Worm (Caenorhabditis elegans) whole organism, L3 larva: Measurements from ENCODE around the gene C50D2.1.

Source experiments
- R02D3.7 ChIP-seq: fragments of 150-350 bp; optimal IDR thresholded peaks from 2 replicates; lab custom pipeline; 2014; ENCODE audit warnings: missing biosample characterization, missing genetic modification characterization
- ZK546.5 ChIP-seq: sonication (generic microtip); optimal IDR thresholded peaks from 2 replicates; lab custom pipeline; 2017; ENCODE audit warnings: missing biosample characterization, missing genetic modification characterization
- aly-2 ChIP-seq: fragments of 150-350 bp; optimal IDR thresholded peaks from 2 replicates; lab custom pipeline; 2014; ENCODE audit warnings: missing biosample characterization, missing genetic modification characterization
- ama-1 ChIP-seq: fragments of 150-350 bp; optimal IDR thresholded peaks from 2 replicates; lab custom pipeline; 2018
- ceh-16 ChIP-seq: sonication (generic microtip); optimal IDR thresholded peaks from 2 replicates; lab custom pipeline; 2017; ENCODE audit warnings: missing biosample characterization, missing genetic modification characterization
- ceh-28 ChIP-seq: fragments of 150-350 bp; optimal IDR thresholded peaks from 2 replicates; lab custom pipeline; 2014; ENCODE audit warnings: missing biosample characterization, missing genetic modification reagents, missing genetic modification characterization
- ceh-82 ChIP-seq: fragments of 150-350 bp; optimal IDR thresholded peaks from 2 replicates; lab custom pipeline; 2014; ENCODE audit warnings: missing biosample characterization, missing genetic modification characterization
- ceh-9 ChIP-seq: sonication (generic microtip); optimal IDR thresholded peaks from 2 replicates; lab custom pipeline; 2018; ENCODE audit warnings: missing biosample characterization, missing genetic modification characterization
- daf-12 ChIP-seq: fragments of 150-350 bp; optimal IDR thresholded peaks from 2 replicates; lab custom pipeline; 2014; ENCODE audit warnings: missing biosample characterization, missing genetic modification reagents, missing genetic modification characterization
- egl-27 ChIP-seq: sonication (generic microtip); optimal IDR thresholded peaks from 4 replicates; lab custom pipeline; 2017; ENCODE audit warnings: missing biosample characterization, missing genetic modification reagents, missing genetic modification characterization
- egl-5 ChIP-seq: fragments of 150-350 bp; optimal IDR thresholded peaks from 2 replicates; lab custom pipeline; 2017; ENCODE audit warnings: missing biosample characterization, missing genetic modification reagents, missing genetic modification characterization, inconsistent platforms
- elt-1 ChIP-seq: fragments of 150-350 bp; optimal IDR thresholded peaks from 2 replicates; lab custom pipeline; 2014; ENCODE audit warnings: missing biosample characterization, missing genetic modification characterization
- elt-2 ChIP-seq: sonication (generic microtip); optimal IDR thresholded peaks from 2 replicates; lab custom pipeline; 2016; ENCODE audit warnings: missing genetic modification reagents, mild to moderate bottlenecking, missing genetic modification characterization, missing compliant biosample characterization
- elt-3 ChIP-seq, 3 experiments: fragments of 150-350 bp in 1 of 3; sonication (generic microtip) in 2 of 3; optimal IDR thresholded peaks; 2 replicates in 2 of 3; 4 replicates in 1 of 3; lab custom pipeline; 2014 to 2017; ENCODE audit warnings: missing biosample characterization in 3 of 3, missing genetic modification characterization in 3 of 3
- eor-1 ChIP-seq, 2 experiments: fragments of 150-350 bp; optimal IDR thresholded peaks; 2 replicates each; lab custom pipeline; 2014 to 2018; ENCODE audit warnings: missing biosample characterization in 2 of 2, missing genetic modification characterization in 2 of 2
- fkh-10 ChIP-seq: sonication (generic microtip); optimal IDR thresholded peaks from 2 replicates; lab custom pipeline; 2017; ENCODE audit warnings: missing biosample characterization, missing genetic modification reagents, missing genetic modification characterization
- fkh-2 ChIP-seq: fragments of 150-350 bp; optimal IDR thresholded peaks from 2 replicates; lab custom pipeline; 2014; ENCODE audit warnings: missing biosample characterization, missing genetic modification reagents, missing genetic modification characterization
- fos-1 ChIP-seq: fragments of 150-350 bp; optimal IDR thresholded peaks from 2 replicates; lab custom pipeline; 2014; ENCODE audit warnings: missing biosample characterization, missing genetic modification characterization
- hmg-11 ChIP-seq: sonication (generic microtip); optimal IDR thresholded peaks from 2 replicates; lab custom pipeline; 2016; ENCODE audit warnings: missing genetic modification characterization, missing compliant biosample characterization
- jun-1 ChIP-seq: fragments of 150-350 bp; optimal IDR thresholded peaks from 2 replicates; lab custom pipeline; 2014; ENCODE audit warnings: missing biosample characterization, missing genetic modification reagents, missing genetic modification characterization
- lin-15B ChIP-seq: fragments of 150-350 bp; optimal IDR thresholded peaks from 2 replicates; lab custom pipeline; 2014; ENCODE audit warnings: missing biosample characterization, missing genetic modification characterization
- lin-39 ChIP-seq: fragments of 150-350 bp; optimal IDR thresholded peaks from 2 replicates; lab custom pipeline; 2018; ENCODE audit warnings: missing biosample characterization, missing genetic modification reagents, missing genetic modification characterization
- lsy-12 ChIP-seq: sonication (generic microtip); optimal IDR thresholded peaks from 2 replicates; lab custom pipeline; 2016; ENCODE audit warnings: mild to moderate bottlenecking, missing genetic modification characterization, missing compliant biosample characterization
- mdl-1 ChIP-seq: fragments of 150-350 bp; optimal IDR thresholded peaks from 2 replicates; lab custom pipeline; 2014; ENCODE audit warnings: missing biosample characterization, missing genetic modification characterization
- mml-1 ChIP-seq: fragments of 150-350 bp; sonication (generic microtip); optimal IDR thresholded peaks from 3 replicates; lab custom pipeline; 2014; ENCODE audit warnings: missing biosample characterization, missing genetic modification characterization
- nfya-1 ChIP-seq: sonication (generic microtip); optimal IDR thresholded peaks from 2 replicates; lab custom pipeline; 2017; ENCODE audit warnings: missing genetic modification characterization, mild to moderate bottlenecking, missing compliant biosample characterization, antibody characterized with exemption, moderate library complexity; ENCODE audit not compliant: insufficient read depth
- nhr-11 ChIP-seq: fragments of 150-350 bp; optimal IDR thresholded peaks from 2 replicates; lab custom pipeline; 2014; ENCODE audit warnings: missing biosample characterization, missing genetic modification characterization
- nhr-12 ChIP-seq: fragments of 150-350 bp; optimal IDR thresholded peaks from 2 replicates; lab custom pipeline; 2014; ENCODE audit warnings: missing biosample characterization, missing genetic modification characterization
- nhr-23 ChIP-seq: fragments of 150-350 bp; optimal IDR thresholded peaks from 2 replicates; lab custom pipeline; 2014; ENCODE audit warnings: missing biosample characterization, missing genetic modification reagents, missing genetic modification characterization
- nhr-237 ChIP-seq: fragments of 150-350 bp; optimal IDR thresholded peaks from 2 replicates; lab custom pipeline; 2014; ENCODE audit warnings: missing biosample characterization, missing genetic modification characterization
- nhr-25 ChIP-seq: sonication (generic microtip); optimal IDR thresholded peaks from 2 replicates; lab custom pipeline; 2017; ENCODE audit warnings: missing biosample characterization, missing genetic modification characterization
- nhr-28 ChIP-seq: fragments of 150-350 bp; optimal IDR thresholded peaks from 2 replicates; lab custom pipeline; 2014; ENCODE audit warnings: missing biosample characterization, missing genetic modification characterization
- nhr-43 ChIP-seq: sonication (generic microtip); optimal IDR thresholded peaks from 2 replicates; lab custom pipeline; 2016; ENCODE audit warnings: mild to moderate bottlenecking, missing genetic modification characterization, missing compliant biosample characterization; ENCODE audit not compliant: poor library complexity, severe bottlenecking
- nhr-67 ChIP-seq: fragments of 150-350 bp; optimal IDR thresholded peaks from 2 replicates; lab custom pipeline; 2014; ENCODE audit warnings: missing biosample characterization, missing genetic modification characterization
- nhr-76 ChIP-seq: fragments of 150-350 bp; sonication (generic microtip); optimal IDR thresholded peaks from 5 replicates; lab custom pipeline; 2014; ENCODE audit warnings: missing biosample characterization, missing genetic modification characterization
- nhr-77 ChIP-seq: fragments of 150-350 bp; optimal IDR thresholded peaks from 2 replicates; lab custom pipeline; 2014; ENCODE audit warnings: missing biosample characterization, missing genetic modification characterization
- pha-4 ChIP-seq: fragments of 150-350 bp; optimal IDR thresholded peaks from 2 replicates; lab custom pipeline; 2014; ENCODE audit warnings: missing biosample characterization, missing genetic modification reagents, missing genetic modification characterization
- pqm-1 ChIP-seq: fragments of 150-350 bp; optimal IDR thresholded peaks from 2 replicates; lab custom pipeline; 2017; ENCODE audit warnings: missing biosample characterization, missing genetic modification characterization, inconsistent platforms
- sea-2 ChIP-seq: fragments of 150-350 bp; sonication (generic microtip); optimal IDR thresholded peaks from 4 replicates; lab custom pipeline; 2014; ENCODE audit warnings: missing biosample characterization, missing genetic modification reagents, missing genetic modification characterization
- skn-1 ChIP-seq: fragments of 150-350 bp; optimal IDR thresholded peaks from 2 replicates; lab custom pipeline; 2014; ENCODE audit warnings: missing biosample characterization, missing genetic modification characterization
- snpc-4 ChIP-seq: fragments of 150-350 bp; optimal IDR thresholded peaks from 2 replicates; lab custom pipeline; 2014; ENCODE audit warnings: missing biosample characterization, missing genetic modification characterization
- tbx-2 ChIP-seq: sonication (generic microtip); optimal IDR thresholded peaks from 2 replicates; lab custom pipeline; 2016; ENCODE audit warnings: mild to moderate bottlenecking, missing genetic modification characterization, missing compliant biosample characterization
- unc-39 ChIP-seq: sonication (generic microtip); optimal IDR thresholded peaks from 4 replicates; lab custom pipeline; 2017; ENCODE audit warnings: missing biosample characterization, missing genetic modification characterization
- unc-62 ChIP-seq: fragments of 150-350 bp; sonication (generic microtip); optimal IDR thresholded peaks from 4 replicates; lab custom pipeline; 2014; ENCODE audit warnings: missing biosample characterization, missing genetic modification reagents, missing genetic modification characterization
- zag-1 ChIP-seq: fragments of 150-350 bp; optimal IDR thresholded peaks from 2 replicates; lab custom pipeline; 2014; ENCODE audit warnings: missing biosample characterization, missing genetic modification characterization
- ztf-11 ChIP-seq: fragments of 150-350 bp; optimal IDR thresholded peaks from 2 replicates; lab custom pipeline; 2014; ENCODE audit warnings: missing biosample characterization, missing genetic modification characterization
- ztf-4 ChIP-seq: fragments of 150-350 bp; optimal IDR thresholded peaks from 2 replicates; lab custom pipeline; 2014; ENCODE audit warnings: missing biosample characterization, missing genetic modification characterization

Gene C50D2.1

DNA sequence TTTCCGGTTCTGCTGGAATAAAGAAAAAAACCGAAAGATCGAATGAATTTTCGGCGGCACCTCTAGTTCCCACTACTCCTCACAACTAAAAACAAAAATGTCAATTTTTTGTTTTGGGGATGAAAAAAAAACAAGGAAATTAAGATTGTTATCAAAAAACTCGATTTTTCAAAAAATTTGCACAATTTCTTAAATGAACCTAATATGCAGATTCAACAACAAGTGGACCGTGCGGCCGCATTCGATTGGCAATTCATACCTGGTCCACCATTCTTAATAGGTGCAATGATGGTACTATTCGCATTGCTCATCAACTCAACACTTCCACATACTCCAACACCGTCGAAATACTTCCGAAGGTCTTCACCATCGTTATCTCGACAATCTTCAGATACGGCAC lies 40.1 kb downstream of the C50D2.1 start:
- no peak for TF ChIP-seq R02D3.7
- TF ChIP-seq nhr-76 (tag; lab: Kevin White, UChicago): no peak
- no peak for TF ChIP-seq nhr-23 (tag; lab: Kevin White, UChicago)
- no peak for TF ChIP-seq zag-1 (tag; lab: Kevin White, UChicago)
- TF ChIP-seq unc-62 (GFP tag; lab: Kevin White, UChicago): no peak
- no peak for TF ChIP-seq lin-15B (tag; lab: Kevin White, UChicago)
- no peak for TF ChIP-seq nfya-1
- TF ChIP-seq nhr-67 (tag; lab: Kevin White, UChicago): no peak
- TF ChIP-seq ceh-16: no peak

DNA sequence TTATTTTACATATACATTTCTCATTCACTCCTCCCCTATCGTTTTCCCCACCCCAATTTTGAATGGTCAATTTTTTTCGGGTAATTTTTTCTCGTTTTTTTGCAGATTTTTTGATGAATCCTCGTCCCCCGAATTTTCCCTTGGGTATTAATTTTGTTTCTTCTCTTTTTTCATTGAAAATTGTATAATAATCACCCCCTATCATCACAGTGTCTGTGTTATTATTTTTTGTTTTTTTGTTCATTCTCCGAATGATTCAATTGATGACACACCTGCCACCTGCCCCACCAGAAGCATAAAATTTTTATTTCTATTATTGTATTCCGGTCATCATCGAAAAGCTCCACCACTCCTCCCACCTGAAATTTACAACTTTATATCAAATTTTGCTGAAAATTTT lies 40.9 kb downstream of the C50D2.1 start, which contains the start of gene T25D3.3:
Gene T25D3.3 (plus strand): TSS at position 301 of the 400 bp plus-strand sequence.
- no peak for TF ChIP-seq lin-39
- TF ChIP-seq eor-1 (tag; optimal IDR thresholded peaks at IDR 0.05; lab: Kevin White, UChicago): no peak
- TF ChIP-seq nhr-237 (tag; lab: Kevin White, UChicago): no peak
- TF ChIP-seq unc-62 (GFP tag; lab: Kevin White, UChicago): no peak
- TF ChIP-seq elt-2: no peak
- TF ChIP-seq mml-1 (tag; lab: Kevin White, UChicago): no peak

- TF ChIP-seq egl-27 (tag; lab: Kevin White, UChicago) (no peak), R02D3.7 (peak; percentile 84), nhr-25 (peak; percentile 89), ceh-82 (peak; percentile 92), nhr-28 (tag; lab: Kevin White, UChicago) (no peak), nhr-43 (tag; lab: Kevin White, UChicago) (peak; percentile 85), ama-1 (no peak), ZK546.5 (tag; lab: Kevin White, UChicago) (no peak), nhr-11 (tag; lab: Kevin White, UChicago) (no peak), nhr-12 (tag; lab: Kevin White, UChicago) (no peak), egl-5 (peak; percentile 85), ztf-4 (tag; lab: Kevin White, UChicago) (no peak), lsy-12 (tag; lab: Kevin White, UChicago) (peak; percentile 87), ztf-11 (tag; lab: Kevin White, UChicago) (no peak), jun-1 (peak; percentile 73), unc-62 (GFP tag; lab: Kevin White, UChicago) (no peak), nfya-1 (peak; percentile 91), lin-15B (tag; lab: Kevin White, UChicago) (peak; percentile 98), hmg-11 (tag; lab: Kevin White, UChicago) (peak; percentile 92), zag-1 (tag; lab: Kevin White, UChicago) (peak; percentile 16), ceh-28 (tag; lab: Kevin White, UChicago) (peak; percentile 77), pha-4 (tag; lab: Kevin White, UChicago) (peak; percentile 99), nhr-237 (tag; lab: Kevin White, UChicago) (no peak), fos-1 (tag; lab: Kevin White, UChicago) (no peak), mml-1 (tag; lab: Kevin White, UChicago) (no peak), sea-2 (no peak), daf-12 (no peak), nhr-77 (tag; lab: Kevin White, UChicago) (peak; percentile 73), nhr-67 (tag; lab: Kevin White, UChicago) (no peak), aly-2 (tag; lab: Kevin White, UChicago) (no peak), elt-3 (tag; optimal IDR thresholded peaks at IDR 0.05; lab: Kevin White, UChicago) (no peak), ceh-9 (tag; lab: Kevin White, UChicago) (no peak), unc-39 (tag; lab: Kevin White, UChicago) (no peak), mdl-1 (no peak), ceh-16 (no peak), fkh-10 (GFP tag; lab: Kevin White, UChicago) (no peak), elt-2 (peak; percentile 66), nhr-23 (tag; lab: Kevin White, UChicago) (peak; percentile 95), skn-1 (tag; lab: Kevin White, UChicago) (peak; percentile 14), eor-1 (tag; optimal IDR thresholded peaks at IDR 0.05; lab: Kevin White, UChicago) (no peak), nhr-76 (tag; lab: Kevin White, UChicago) (no peak), snpc-4 (tag; lab: Kevin White, UChicago) (peak; percentile 84), lin-39 (peak; percentile 85), tbx-2 (peak; percentile 77), fkh-2 (tag; lab: Kevin White, UChicago) (no peak), elt-1 (peak; percentile 16), pqm-1 (tag; lab: Kevin White, UChicago) (peak; percentile 38)
Measured at ce11 chrII:155904-156303, 44.5 kb downstream of the C50D2.1 start, which contains the start of gene mrpl-28. Gene mrpl-28 (minus strand): TSS chrII:156009.
